Fruit fly (Drosophila melanogaster): ENCODE measurements around the gene Myb.

The Myb gene

DNA sequence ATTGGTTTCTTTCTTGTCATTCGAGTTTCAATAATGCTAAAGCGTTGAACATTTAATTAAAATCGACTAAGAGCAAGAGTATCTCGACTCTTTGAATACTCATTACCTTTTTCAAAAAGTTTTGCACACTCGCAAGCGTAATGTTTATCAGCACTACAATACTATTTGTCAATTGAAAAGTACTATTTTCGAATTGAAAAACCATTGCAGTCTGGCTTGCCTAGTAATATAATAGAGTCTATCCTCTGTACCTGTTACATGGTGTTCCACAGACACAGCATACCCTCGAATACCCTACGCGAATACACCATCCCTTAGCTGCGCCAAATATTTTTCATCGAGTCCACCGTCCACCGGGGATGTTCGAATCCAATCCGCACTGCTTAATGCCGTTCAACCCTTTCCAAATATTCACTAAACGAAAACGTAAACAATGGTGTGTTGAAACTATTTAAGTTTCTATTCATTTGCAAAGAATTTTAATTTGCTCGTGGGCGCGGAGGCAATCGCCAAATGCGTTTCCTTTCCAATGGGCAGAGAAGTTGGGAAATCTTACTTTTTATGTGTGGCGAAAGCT is 38.9 kb downstream of the Myb start (continued):
- TF ChIP-seq CG13287 (GFP tag; IDR thresholded peaks at IDR 0.05; ENCODE audit: partially characterized antibody) = no peak
- TF ChIP-seq CG10366 (GFP tag; IDR thresholded peaks at IDR 0.05) = 0 out of 2 replicates have a peak, but pooled peaks have one; percentile 16
- TF ChIP-seq zf30C (GFP tag; optimal IDR thresholded peaks at IDR 0.05) = no peak
- TF ChIP-seq CG11723 (GFP tag; optimal IDR thresholded peaks at IDR 0.05) = no peak
- TF ChIP-seq Xrp1 (GFP tag; IDR thresholded peaks at IDR 0.05) = peak; percentile 52
- peak in 1 of 2 experiments; percentile 22 for TF ChIP-seq chif (GFP tag; optimal IDR thresholded peaks at IDR 0.05)
- TF ChIP-seq lilli (GFP tag; optimal IDR thresholded peaks at IDR 0.05) = peak; percentile 32
- no peak; the same call in 2 of the 3 replicates for TF ChIP-seq CG17361 (GFP tag; IDR thresholded peaks at IDR 0.05)
- TF ChIP-seq CG14441 (GFP tag; IDR thresholded peaks at IDR 0.05) = 0 out of 2 replicates have a peak, but pooled peaks have one; percentile 6
- peak; percentile 50; the same call in 1 of the 2 replicates for TF ChIP-seq slbo (GFP tag; IDR thresholded peaks at IDR 0.05)
- peak; percentile 13 for TF ChIP-seq CG17385 (GFP tag; optimal IDR thresholded peaks at IDR 0.05)
- TF ChIP-seq ap (GFP tag; IDR thresholded peaks at IDR 0.05) = 0 out of 2 replicates have a peak, but pooled peaks have one; percentile 21
- peak; percentile 55; the same call in 1 of the 3 replicates for TF ChIP-seq CG2199 (GFP tag; IDR thresholded peaks at IDR 0.05)
- TF ChIP-seq Optix (GFP tag; IDR thresholded peaks at IDR 0.05) = no peak
- peak; percentile 40; the same call in 1 of the 2 replicates for TF ChIP-seq CG17328 (GFP tag; IDR thresholded peaks at IDR 0.05)
- TF ChIP-seq CG15601 (tag; optimal IDR thresholded peaks at IDR 0.05) = peak; percentile 4
- TF ChIP-seq CG13424 (tag; optimal IDR thresholded peaks at IDR 0.05) = peak; percentile 45
- peak; percentile 90 for TF ChIP-seq D19B (GFP tag; optimal IDR thresholded peaks at IDR 0.05)
- TF ChIP-seq CG10274 (GFP tag; optimal IDR thresholded peaks at IDR 0.05) = no peak
- TF ChIP-seq nerfin-1 (tag; optimal IDR thresholded peaks at IDR 0.05) = peak; percentile 26
- no peak for TF ChIP-seq zfh2 (GFP tag; optimal IDR thresholded peaks at IDR 0.05)
- TF ChIP-seq dmrt11E (tag; optimal IDR thresholded peaks at IDR 0.05) = peak; percentile 46
- no peak for TF ChIP-seq otp (GFP tag; IDR thresholded peaks at IDR 0.05)
- TF ChIP-seq Ada2b (GFP tag; IDR thresholded peaks at IDR 0.05) = peak; percentile 39; the same call in 1 of the 2 replicates
- no peak for TF ChIP-seq z (GFP tag; IDR thresholded peaks at IDR 0.05)
- TF ChIP-seq zfh1 (GFP tag; IDR thresholded peaks at IDR 0.05) = 0 out of 3 replicates have a peak, but pooled peaks have one; percentile 39
- no peak for TF ChIP-seq dimm (GFP tag; IDR thresholded peaks at IDR 0.05)
- no peak for TF ChIP-seq CHES-1-like (GFP tag; optimal IDR thresholded peaks at IDR 0.05)
- TF ChIP-seq sens (GFP tag) = peak; percentile 89
- peak; percentile 45 for TF ChIP-seq CG10979 (tag; optimal IDR thresholded peaks at IDR 0.05)
- peak; percentile 43 for TF ChIP-seq Xbp1 (GFP tag; optimal IDR thresholded peaks at IDR 0.05)
- TF ChIP-seq CG17359 (tag; optimal IDR thresholded peaks at IDR 0.05) = peak; percentile 43
- no peak for TF ChIP-seq Adf1 (GFP tag; IDR thresholded peaks at IDR 0.05)
- no peak for TF ChIP-seq tap (tag; optimal IDR thresholded peaks at IDR 0.05)
- no peak for TF ChIP-seq CG10462 (GFP tag; optimal IDR thresholded peaks at IDR 0.05)
- no peak for TF ChIP-seq E2f2 (GFP tag; IDR thresholded peaks at IDR 0.05)
- TF ChIP-seq CG30403 (GFP tag; optimal IDR thresholded peaks at IDR 0.05) = peak; percentile 31
- TF ChIP-seq Hsf (GFP tag; optimal IDR thresholded peaks at IDR 0.05) = no peak
- TF ChIP-seq CG2712 (tag; optimal IDR thresholded peaks at IDR 0.05) = peak; percentile 57
- peak; percentile 36 for TF ChIP-seq CG2120 (GFP tag; optimal IDR thresholded peaks at IDR 0.05)
- TF ChIP-seq CG32532 (GFP tag; IDR thresholded peaks at IDR 0.05) = peak; percentile 33; the same call in 1 of the 2 replicates
- TF ChIP-seq Elba2 (GFP tag; optimal IDR thresholded peaks at IDR 0.05) = no peak
- peak; percentile 42 for TF ChIP-seq phol (tag; optimal IDR thresholded peaks at IDR 0.05)
- peak; percentile 84 for TF ChIP-seq row (GFP tag; IDR thresholded peaks at IDR 0.05)
- no peak for TF ChIP-seq lov (optimal IDR thresholded peaks at IDR 0.05)
- 0 out of 3 replicates have a peak, but pooled peaks have one; percentile 37 for TF ChIP-seq lov (GFP tag; IDR thresholded peaks at IDR 0.05)
- TF ChIP-seq CG12659 (GFP tag; optimal IDR thresholded peaks at IDR 0.05) = peak; percentile 18
- peak; percentile 40; the same call in 1 of the 2 replicates for TF ChIP-seq Rfx (GFP tag; IDR thresholded peaks at IDR 0.05)
- TF ChIP-seq h (optimal IDR thresholded peaks at IDR 0.05) = no peak
- peak; percentile 14 for TF ChIP-seq CG1233 (GFP tag; optimal IDR thresholded peaks at IDR 0.05)
- peak; percentile 1 for TF ChIP-seq CG9609 (GFP tag; optimal IDR thresholded peaks at IDR 0.05)
